Worm (Caenorhabditis elegans): ENCODE data around the gene oig-8.

Gene oig-8

ce11 chrII:6683663-6684285 lies 34.8 kb upstream of the oig-8 start, which contains the start of gene gyf-1:
TSS of gene gyf-1 (plus strand) at chrII:6684235.
- TF ChIP-seq ceh-18 (tag; optimal IDR thresholded peaks at IDR 0.05) (peak; percentile 26), ets-4 (tag; optimal IDR thresholded peaks at IDR 0.05) (peak; percentile 36), tbx-2 (tag; optimal IDR thresholded peaks at IDR 0.05) (peak; percentile 70), F13H6.1 (tag; optimal IDR thresholded peaks at IDR 0.05) (no peak), fkh-10 (GFP tag; optimal IDR thresholded peaks at IDR 0.05) (no peak), ceh-31 (tag; optimal IDR thresholded peaks at IDR 0.05) (peak; percentile 76), ceh-34 (tag; optimal IDR thresholded peaks at IDR 0.05) (peak; percentile 40), eyg-1 (tag; optimal IDR thresholded peaks at IDR 0.05) (no peak), unc-55 (GFP tag; optimal IDR thresholded peaks at IDR 0.05) (peak; percentile 81), rnt-1 (tag; optimal IDR thresholded peaks at IDR 0.05) (peak; percentile 73), C08G9.2 (tag; optimal IDR thresholded peaks at IDR 0.05) (peak; percentile 46)

DNA sequence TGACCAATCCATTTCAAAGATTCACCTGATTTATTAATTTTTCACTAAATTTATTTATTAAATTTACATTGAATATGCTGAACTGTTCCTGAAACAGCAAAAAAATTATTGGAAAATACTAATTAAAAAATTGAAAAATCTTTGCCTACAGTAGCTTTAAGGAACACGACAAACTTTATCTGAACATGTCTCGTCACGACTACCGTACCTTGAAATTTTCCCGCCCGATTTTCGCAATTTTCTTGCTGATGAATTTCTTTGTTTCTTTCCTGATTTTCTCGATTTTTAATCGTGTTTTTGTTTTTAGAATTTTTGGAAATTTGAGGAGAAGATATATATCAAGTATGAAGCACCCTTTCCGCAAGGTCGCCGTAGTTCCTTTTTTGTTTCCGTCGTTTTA lies 34.0 kb upstream of the oig-8 start:
- no peak for TF ChIP-seq elt-2 (tag; optimal IDR thresholded peaks at IDR 0.05)
- no peak for TF ChIP-seq pax-1 (tag; optimal IDR thresholded peaks at IDR 0.05)
- TF ChIP-seq ceh-34 (tag; optimal IDR thresholded peaks at IDR 0.05), result no peak
- TF ChIP-seq pag-3 (tag; optimal IDR thresholded peaks at IDR 0.05; ENCODE audit: borderline replicate concordance), result no peak
- TF ChIP-seq gmeb-2 (tag; optimal IDR thresholded peaks at IDR 0.05), result no peak
- TF ChIP-seq ets-4 (tag; optimal IDR thresholded peaks at IDR 0.05), result no peak
- TF ChIP-seq tbx-2 (tag; optimal IDR thresholded peaks at IDR 0.05), result no peak
- no peak for TF ChIP-seq unc-3 (GFP tag; conservative IDR thresholded peaks at IDR 0.05)
- TF ChIP-seq unc-3 (tag; optimal IDR thresholded peaks at IDR 0.05), result no peak
- TF ChIP-seq hlh-8 (tag; optimal IDR thresholded peaks at IDR 0.05), result no peak
- TF ChIP-seq lim-6 (tag; optimal IDR thresholded peaks at IDR 0.05), result no peak
- no peak for TF ChIP-seq ceh-6 (GFP tag; optimal IDR thresholded peaks at IDR 0.05)
- no peak for TF ChIP-seq ztf-16 (tag; optimal IDR thresholded peaks at IDR 0.05)
- TF ChIP-seq Y22D7AL.16 (tag; optimal IDR thresholded peaks at IDR 0.05), result no peak

DNA sequence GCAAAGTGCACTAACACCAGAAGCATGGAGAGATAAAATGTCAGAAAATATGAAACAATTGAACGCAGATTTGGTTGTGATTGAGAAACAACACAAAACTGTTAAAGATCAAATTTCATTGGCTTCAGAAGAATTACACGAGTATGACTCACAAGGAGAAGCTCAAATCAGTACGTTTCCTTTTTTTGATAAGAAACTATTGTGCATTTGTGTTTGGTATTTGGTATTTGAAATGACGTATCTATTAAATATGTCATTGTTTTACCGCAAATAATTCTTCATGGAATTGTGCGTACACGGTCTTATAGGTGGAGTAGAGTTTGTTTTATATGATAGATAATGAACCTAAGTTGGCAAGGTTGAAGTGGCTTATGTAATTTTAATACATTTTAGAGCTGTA lies 32.6 kb upstream of the oig-8 start:
- TF ChIP-seq ets-4 (tag; optimal IDR thresholded peaks at IDR 0.05) (no peak), syd-9 (tag; optimal IDR thresholded peaks at IDR 0.05) (no peak), ceh-9 (tag; optimal IDR thresholded peaks at IDR 0.05) (no peak), fkh-10 (GFP tag; optimal IDR thresholded peaks at IDR 0.05) (no peak), sox-2 (GFP tag; IDR thresholded peaks at IDR 0.05) (no peak), C38D4.7 (GFP tag; optimal IDR thresholded peaks at IDR 0.05) (no peak), F13H6.1 (tag; optimal IDR thresholded peaks at IDR 0.05) (no peak), ceh-14 (tag; optimal IDR thresholded peaks at IDR 0.05) (no peak), pax-1 (tag; optimal IDR thresholded peaks at IDR 0.05) (no peak), K02D7.2 (tag; optimal IDR thresholded peaks at IDR 0.05) (no peak), tbx-2 (tag; optimal IDR thresholded peaks at IDR 0.05) (no peak), ceh-34 (tag; optimal IDR thresholded peaks at IDR 0.05) (no peak), fax-1 (tag; optimal IDR thresholded peaks at IDR 0.05) (no peak)

DNA sequence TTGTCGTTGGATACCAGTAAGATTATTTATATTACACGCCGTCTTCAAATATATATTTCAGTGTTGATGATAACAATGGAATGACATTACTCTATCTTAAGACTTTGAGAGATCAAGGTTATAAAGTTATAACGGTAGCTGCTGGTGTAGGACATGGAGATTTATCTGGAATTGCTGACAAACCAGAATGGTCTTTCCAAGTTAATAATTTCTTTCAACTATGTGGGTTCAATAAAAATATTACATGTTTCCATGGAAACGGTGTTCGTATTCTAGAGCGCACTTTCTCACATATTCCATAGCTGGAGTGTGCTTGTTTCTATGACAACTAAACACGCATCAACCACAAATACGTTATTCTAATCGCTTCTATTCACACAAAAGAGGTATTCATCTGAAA lies 30.8 kb upstream of the oig-8 start, which contains the start of gene ift-74:
Gene ift-74 (plus strand): TSS at position 301 of the 400 bp plus-strand sequence.
- no peak for TF ChIP-seq ceh-6 (GFP tag; optimal IDR thresholded peaks at IDR 0.05)
- TF ChIP-seq ama-1 (optimal IDR thresholded peaks at IDR 0.05), result no peak
- TF ChIP-seq sdc-2 (tag; optimal IDR thresholded peaks at IDR 0.05), result no peak
- no peak for TF ChIP-seq pros-1 (tag; optimal IDR thresholded peaks at IDR 0.05)
- TF ChIP-seq T23F11.4 (GFP tag; optimal IDR thresholded peaks at IDR 0.05), result no peak
- TF ChIP-seq ceh-34 (tag; optimal IDR thresholded peaks at IDR 0.05), result no peak
- no peak for TF ChIP-seq odd-2 (tag; optimal IDR thresholded peaks at IDR 0.05)
- TF ChIP-seq unc-55 (GFP tag; optimal IDR thresholded peaks at IDR 0.05), result no peak
- no peak for TF ChIP-seq ztf-16 (tag; optimal IDR thresholded peaks at IDR 0.05)

DNA sequence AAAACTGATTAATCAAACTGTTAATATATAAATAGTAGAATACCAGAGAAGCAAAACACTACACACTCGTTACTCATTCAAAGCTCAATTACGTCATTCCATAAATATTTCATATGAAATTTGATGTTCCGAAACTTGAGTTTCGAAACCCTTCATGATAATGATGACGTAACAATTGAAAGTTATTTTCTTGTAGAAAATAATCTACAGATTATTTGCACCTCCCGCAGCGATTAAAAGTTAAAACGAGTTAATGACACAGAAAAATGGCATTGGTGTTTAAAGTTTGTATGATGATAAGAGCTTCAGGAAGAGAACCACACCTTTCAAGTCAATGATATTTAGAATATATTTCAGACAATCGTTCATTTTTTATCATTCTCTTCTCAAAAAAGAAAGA lies 25.0 kb upstream of the oig-8 start, which contains the start of gene H43E16.1:
Gene H43E16.1 (plus strand): TSS at position 375 of the 400 bp plus-strand sequence.
- no peak for TF ChIP-seq fax-1 (tag; optimal IDR thresholded peaks at IDR 0.05)
- TF ChIP-seq ahr-1 (tag; optimal IDR thresholded peaks at IDR 0.05), result no peak
- TF ChIP-seq gmeb-2 (tag; optimal IDR thresholded peaks at IDR 0.05), result no peak
- no peak for TF ChIP-seq nhr-232 (tag; optimal IDR thresholded peaks at IDR 0.05)
- TF ChIP-seq fkh-6 (tag; optimal IDR thresholded peaks at IDR 0.05), result no peak
- no peak for TF ChIP-seq ceh-14 (tag; optimal IDR thresholded peaks at IDR 0.05)
- no peak for TF ChIP-seq unc-55 (GFP tag; optimal IDR thresholded peaks at IDR 0.05)
- no peak for TF ChIP-seq ceh-19 (GFP tag; optimal IDR thresholded peaks at IDR 0.05)
- no peak for TF ChIP-seq ref-2 (tag; optimal IDR thresholded peaks at IDR 0.05)
- no peak for TF ChIP-seq sox-4 (tag; optimal IDR thresholded peaks at IDR 0.05)

Measured in whole organism, late embryonic.